Worm (Caenorhabditis elegans): ENCODE measurements around the gene Y81B9A.4.

DNA sequence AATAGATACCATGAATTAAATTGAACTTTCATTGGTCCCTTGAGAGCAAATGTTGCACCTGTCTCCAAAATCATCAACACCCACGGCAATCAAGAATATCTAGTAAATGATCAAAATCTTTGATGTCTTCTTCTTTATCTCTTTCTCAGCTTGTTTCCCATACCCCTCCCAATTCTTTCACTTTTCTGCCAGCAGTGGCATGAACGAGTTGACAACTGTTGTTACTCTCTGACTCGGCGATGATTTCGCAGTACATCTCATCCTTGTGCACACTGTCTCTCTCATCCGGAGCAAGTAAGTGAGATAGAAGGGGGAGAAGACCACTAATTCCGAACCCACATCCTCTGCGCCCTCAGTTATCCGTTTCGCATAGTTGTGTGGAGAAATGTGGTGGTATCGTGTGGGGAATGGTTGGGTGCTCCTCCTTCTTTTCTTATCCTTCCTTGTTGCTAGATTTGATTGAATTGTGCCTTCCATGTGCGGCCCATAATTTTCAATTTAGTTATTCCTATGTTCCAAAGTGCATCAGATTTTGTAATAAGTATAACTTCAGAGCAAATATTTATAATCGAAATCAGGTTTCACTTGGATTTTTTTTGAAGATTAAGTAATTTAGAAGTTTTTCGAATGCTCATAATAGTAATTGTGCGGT is 19.3 kb downstream of the Y81B9A.4 start:
- no peak for TF ChIP-seq dao-5 (tag; optimal IDR thresholded peaks at IDR 0.05)
- TF ChIP-seq W03F9.2 (tag; optimal IDR thresholded peaks at IDR 0.05), result no peak
